Fruit fly (Drosophila melanogaster) whole organism, adult: ENCODE data around the gene Pdp.

Source experiments
- CG11617 ChIP-seq: fragments of 200-800 bp; sonication (Bioruptor generic); optimal IDR thresholded peaks from 2 replicates; lab custom pipeline; 2017; ENCODE audit warnings: mild to moderate bottlenecking, missing biosample characterization, missing genetic modification reagents, missing genetic modification characterization
- CG12768 ChIP-seq: fragments of 200-800 bp; sonication (Bioruptor generic); optimal IDR thresholded peaks from 2 replicates; lab custom pipeline; 2017; ENCODE audit warnings: missing biosample characterization, missing genetic modification characterization, mild to moderate bottlenecking, moderate library complexity, missing genetic modification reagents
- CG14711 ChIP-seq: fragments of 200-800 bp; sonication (Bioruptor generic); optimal IDR thresholded peaks from 2 replicates; lab custom pipeline; 2018; ENCODE audit warnings: missing biosample characterization, mild to moderate bottlenecking, missing genetic modification characterization, moderate library complexity
- CG1620 ChIP-seq: fragments of 200-800 bp; sonication (Bioruptor generic); optimal IDR thresholded peaks from 2 replicates; lab custom pipeline; 2016; ENCODE audit warnings: missing biosample characterization, missing genetic modification characterization
- CG33017 ChIP-seq: fragments of 200-800 bp; sonication (Bioruptor generic); optimal IDR thresholded peaks from 2 replicates; lab custom pipeline; 2018; ENCODE audit warnings: missing biosample characterization, mild to moderate bottlenecking, missing genetic modification characterization, moderate library complexity
- CG5204 ChIP-seq: fragments of 200-800 bp; sonication (Bioruptor generic); optimal IDR thresholded peaks from 2 replicates; lab custom pipeline; 2016; ENCODE audit warnings: missing biosample characterization, missing genetic modification characterization
- CG7045 ChIP-seq: fragments of 200-800 bp; sonication (Bioruptor generic); optimal IDR thresholded peaks from 2 replicates; lab custom pipeline; 2017; ENCODE audit warnings: missing biosample characterization, mild to moderate bottlenecking, missing genetic modification characterization
- CG7101 ChIP-seq: fragments of 200-800 bp; sonication (Bioruptor generic); optimal IDR thresholded peaks from 2 replicates; lab custom pipeline; 2018; ENCODE audit warnings: missing biosample characterization, mild to moderate bottlenecking, missing genetic modification characterization, moderate library complexity
- Clk ChIP-seq: fragments of 200-800 bp; sonication (Bioruptor generic); optimal IDR thresholded peaks from 2 replicates; lab custom pipeline; 2017; ENCODE audit warnings: missing biosample characterization, missing genetic modification characterization
- Crg-1 ChIP-seq: fragments of 200-800 bp; sonication (Bioruptor generic); optimal IDR thresholded peaks from 2 replicates; lab custom pipeline; 2016; ENCODE audit warnings: missing biosample characterization, missing genetic modification characterization
- Hr96 ChIP-seq: fragments of 200-800 bp; sonication (Bioruptor generic); optimal IDR thresholded peaks from 2 replicates; lab custom pipeline; 2016; ENCODE audit warnings: missing biosample characterization, missing genetic modification characterization
- Mnt ChIP-seq: fragments of 200-800 bp; sonication (Bioruptor generic); optimal IDR thresholded peaks from 2 replicates; lab custom pipeline; 2016; ENCODE audit warnings: missing biosample characterization, mild to moderate bottlenecking, missing genetic modification characterization
- bab1 ChIP-seq: fragments of 200-800 bp; sonication (Bioruptor generic); optimal IDR thresholded peaks from 3 replicates; lab custom pipeline; 2019; ENCODE audit warnings: missing biosample characterization, mild to moderate bottlenecking, missing genetic modification characterization, moderate library complexity
- cic ChIP-seq: fragments of 200-800 bp; sonication (Bioruptor generic); optimal IDR thresholded peaks from 2 replicates; lab custom pipeline; 2017; ENCODE audit warnings: missing biosample characterization, mild to moderate bottlenecking, missing genetic modification characterization, moderate library complexity
- cnc ChIP-seq, 2 experiments: fragments of >200 bp; optimal IDR thresholded peaks; 2 replicates each; lab custom pipeline; 2017
- kay ChIP-seq: fragments of 200-800 bp; sonication (Bioruptor generic); peaks from one replicate; lab custom pipeline; 2016; ENCODE audit warnings: missing biosample characterization, missing genetic modification characterization, borderline replicate concordance
- ovo ChIP-seq: fragments of 200-800 bp; sonication (Bioruptor generic); optimal IDR thresholded peaks from 2 replicates; lab custom pipeline; 2016; ENCODE audit warnings: missing biosample characterization, missing genetic modification characterization
- pad ChIP-seq: fragments of 200-800 bp; sonication (Bioruptor generic); optimal IDR thresholded peaks from 3 replicates; lab custom pipeline; 2017; ENCODE audit warnings: missing biosample characterization, missing genetic modification characterization, mild to moderate bottlenecking, moderate library complexity, missing genetic modification reagents
- tj ChIP-seq: fragments of 200-800 bp; sonication (Bioruptor generic); optimal IDR thresholded peaks from 3 replicates; lab custom pipeline; 2017; ENCODE audit warnings: missing biosample characterization, mild to moderate bottlenecking, missing genetic modification characterization, moderate library complexity
- toe ChIP-seq: fragments of 200-800 bp; sonication (Bioruptor generic); optimal IDR thresholded peaks from 2 replicates; lab custom pipeline; 2016; ENCODE audit warnings: missing biosample characterization, missing genetic modification characterization

The Pdp gene

DNA sequence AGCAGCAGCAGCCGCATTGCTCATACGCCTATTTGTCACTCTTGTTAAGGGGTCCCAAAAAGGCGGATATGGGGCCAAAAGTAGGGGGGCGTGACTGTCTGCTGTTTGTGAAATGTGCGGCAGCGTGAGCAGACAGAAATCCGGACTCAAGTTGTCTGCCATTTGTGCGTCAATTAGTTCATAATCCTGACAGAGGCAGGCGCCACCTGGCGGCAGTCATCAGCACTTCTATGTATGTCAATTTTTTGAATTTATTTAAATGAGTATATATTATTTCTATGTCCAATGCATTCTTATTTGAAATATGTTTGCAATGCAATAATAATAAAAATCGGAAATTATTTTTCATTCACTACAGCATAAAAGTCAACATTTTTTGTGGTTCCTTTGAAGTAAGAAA, 9.6 kb upstream of the Pdp start:
- TF ChIP-seq CG14711 (no peak), CG12768 (GFP tag; lab: Kevin White, UChicago) (no peak), Crg-1 (GFP tag; lab: Kevin White, UChicago) (no peak), pad (no peak)

DNA sequence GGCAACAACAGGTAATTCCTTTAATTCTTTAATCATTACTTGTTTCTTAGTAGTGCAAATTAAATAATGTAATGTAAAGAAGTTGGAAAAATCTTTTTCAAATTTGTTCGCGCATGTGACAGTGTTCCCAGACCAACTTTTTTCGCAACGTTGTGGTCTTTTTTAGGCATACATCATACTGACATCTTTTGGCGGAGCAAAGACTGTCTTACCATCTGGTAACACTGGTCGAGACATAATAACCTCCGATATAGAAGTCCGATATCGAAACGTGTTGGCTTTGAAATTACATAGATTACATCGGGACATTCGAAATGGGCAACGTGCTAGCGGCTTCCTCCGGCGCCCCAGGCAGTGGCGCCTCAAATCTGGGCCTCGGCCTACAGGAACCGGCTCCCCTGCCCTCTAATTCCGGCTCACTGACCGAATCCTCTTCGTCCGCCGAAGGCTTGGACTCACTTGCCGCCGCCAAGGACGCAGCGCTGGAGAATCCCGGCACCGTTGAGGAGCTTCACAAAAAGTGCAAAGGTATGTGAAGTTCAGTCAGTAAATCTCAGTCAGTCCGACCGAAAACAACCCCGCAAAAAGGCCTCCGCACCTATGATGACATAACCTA, 2.8 kb upstream of the Pdp start:
- TF ChIP-seq bab1 (GFP tag; lab: Kevin White, UChicago) (peak; percentile 29), Mnt (GFP tag; lab: Kevin White, UChicago) (peak; percentile 54), CG14711 (peak; percentile 17), CG7101 (tag; lab: Kevin White, UChicago) (peak; percentile 20), CG33017 (tag; lab: Kevin White, UChicago) (no peak)

DNA sequence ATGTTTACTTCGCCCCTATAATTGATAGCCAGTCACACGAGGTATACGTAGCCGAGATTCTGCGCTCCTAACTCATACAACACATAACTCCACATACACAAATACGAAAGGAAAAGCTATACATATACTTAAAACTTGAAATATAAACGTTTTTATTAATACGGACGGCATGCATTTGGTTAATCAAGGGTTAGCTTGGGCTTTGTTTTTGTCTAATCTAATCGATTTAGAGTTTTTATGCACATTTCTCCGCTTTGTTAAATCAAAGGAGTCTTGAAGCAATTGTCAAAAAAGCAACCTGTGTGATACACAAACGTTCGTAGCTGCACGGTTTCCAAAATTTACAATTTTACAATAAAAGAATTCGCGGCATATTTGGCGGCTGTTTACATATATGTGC, 2.1 kb upstream of the Pdp start, which contains the start of gene Tom40:
TSS of gene Tom40 (plus strand) at position 301 of the 400 bp plus-strand sequence.
- TF ChIP-seq CG7101 (tag; lab: Kevin White, UChicago) (no peak), Hr96 (GFP tag; lab: Kevin White, UChicago) (no peak), CG1620 (GFP tag; lab: Kevin White, UChicago) (no peak), CG33017 (tag; lab: Kevin White, UChicago) (no peak), CG5204 (GFP tag; lab: Kevin White, UChicago) (no peak), cic (GFP tag; lab: Kevin White, UChicago) (no peak), Mnt (GFP tag; lab: Kevin White, UChicago) (no peak), cnc (optimal IDR thresholded peaks at IDR 0.05; lab: Kevin White, UChicago) (no peak), CG11617 (GFP tag; lab: Kevin White, UChicago) (no peak), Crg-1 (GFP tag; lab: Kevin White, UChicago) (no peak), Clk (GFP tag; lab: Kevin White, UChicago) (no peak)

DNA sequence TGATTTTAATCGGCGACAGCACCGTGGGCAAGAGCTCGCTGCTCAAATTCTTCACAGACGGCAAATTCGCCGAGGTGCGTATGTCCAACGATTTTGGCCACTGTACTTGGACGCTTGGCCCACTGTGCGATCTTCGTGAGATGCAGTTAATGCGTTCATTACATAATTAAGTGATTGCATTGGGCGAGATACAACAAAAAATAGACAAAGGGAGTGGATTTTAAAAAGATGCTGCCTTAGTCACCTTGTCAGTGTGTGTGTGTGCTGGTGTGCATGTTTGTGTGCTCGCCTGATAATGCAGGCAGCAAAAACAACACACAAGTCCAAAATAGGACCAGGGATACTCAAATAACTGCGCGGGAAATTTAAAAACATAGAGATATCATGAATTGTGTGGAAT, 811 bp upstream of the Pdp start:
- no peak for TF ChIP-seq Crg-1 (GFP tag; lab: Kevin White, UChicago)
- TF ChIP-seq Hr96 (GFP tag; lab: Kevin White, UChicago): no peak
- TF ChIP-seq ovo (GFP tag; lab: Kevin White, UChicago): no peak
- TF ChIP-seq tj (GFP tag; lab: Kevin White, UChicago): no peak
- TF ChIP-seq CG1620 (GFP tag; lab: Kevin White, UChicago): no peak
- TF ChIP-seq kay (GFP tag; lab: Kevin White, UChicago): no peak
- TF ChIP-seq pad: no peak
- no peak for TF ChIP-seq cic (GFP tag; lab: Kevin White, UChicago)
- no peak for TF ChIP-seq CG11617 (GFP tag; lab: Kevin White, UChicago)
- TF ChIP-seq CG33017 (tag; lab: Kevin White, UChicago): no peak
- TF ChIP-seq Mnt (GFP tag; lab: Kevin White, UChicago): no peak
- no peak for TF ChIP-seq bab1 (GFP tag; lab: Kevin White, UChicago)
- TF ChIP-seq CG14711: no peak
- no peak for TF ChIP-seq CG7045 (GFP tag; lab: Kevin White, UChicago)
- TF ChIP-seq CG7101 (tag; lab: Kevin White, UChicago): no peak
- TF ChIP-seq toe (GFP tag; lab: Kevin White, UChicago): no peak
- no peak for TF ChIP-seq cnc (optimal IDR thresholded peaks at IDR 0.05; lab: Kevin White, UChicago)
- TF ChIP-seq CG12768 (GFP tag; lab: Kevin White, UChicago): no peak
- TF ChIP-seq Clk (GFP tag; lab: Kevin White, UChicago): no peak

DNA sequence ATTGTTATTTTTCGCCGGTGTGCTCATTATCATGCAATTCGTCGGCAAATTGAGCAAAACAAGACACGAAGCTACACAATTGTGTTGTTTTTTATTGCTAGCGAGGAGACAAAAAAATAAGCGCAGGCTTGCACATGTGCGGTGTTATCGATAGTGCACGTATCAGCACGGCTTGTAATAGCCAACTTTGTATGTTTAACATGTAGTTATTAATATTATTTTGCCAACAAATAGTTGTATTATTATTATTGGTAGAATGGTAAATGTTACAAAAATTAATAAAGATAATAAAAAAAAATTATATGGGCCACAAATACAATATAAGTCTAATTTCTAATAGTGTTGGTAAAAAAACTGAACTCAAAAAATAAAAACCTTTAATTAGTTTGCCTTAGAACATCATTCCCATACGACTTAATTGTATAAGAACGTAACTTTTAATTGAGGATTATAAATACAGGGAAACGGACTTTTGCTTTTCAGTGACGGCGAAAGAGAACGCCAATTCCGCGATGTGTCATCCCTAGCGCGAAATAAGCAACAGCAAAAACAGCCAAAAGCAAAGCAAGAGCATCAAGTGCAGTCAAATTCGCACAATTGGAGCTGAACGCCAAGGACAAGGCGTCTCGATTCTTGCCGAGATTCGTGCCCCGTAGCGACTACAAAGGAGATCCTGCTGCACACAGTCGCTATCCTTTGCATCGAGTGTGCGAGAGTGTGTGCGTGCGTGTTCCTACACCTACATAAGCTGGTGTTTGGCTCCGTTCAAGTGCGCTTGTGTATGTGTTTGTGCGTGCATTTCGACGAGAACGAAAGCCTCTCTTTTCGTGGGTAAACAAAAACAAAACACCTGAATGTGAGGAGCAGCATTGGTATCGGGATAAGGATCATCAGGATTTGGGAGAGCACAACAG, 5.9 kb downstream of the Pdp start, which contains the start of the genes NELF-B and CG12155:
TSS of gene NELF-B (minus strand) at position 111 of the 914 bp plus-strand sequence.
TSS of gene CG12155 (plus strand) at position 505 of the 914 bp plus-strand sequence.
- TF ChIP-seq pad: peak; percentile 57
- no peak for TF ChIP-seq CG5204 (GFP tag; lab: Kevin White, UChicago)
- TF ChIP-seq tj (GFP tag; lab: Kevin White, UChicago): peak; percentile 50
- peak; percentile 36 for TF ChIP-seq CG7045 (GFP tag; lab: Kevin White, UChicago)
- peak; percentile 61 for TF ChIP-seq CG1620 (GFP tag; lab: Kevin White, UChicago)
- peak; percentile 6 for TF ChIP-seq CG12768 (GFP tag; lab: Kevin White, UChicago)
- no peak for TF ChIP-seq cic (GFP tag; lab: Kevin White, UChicago)
- TF ChIP-seq Clk (GFP tag; lab: Kevin White, UChicago): no peak
- no peak for TF ChIP-seq CG33017 (tag; lab: Kevin White, UChicago)
- no peak for TF ChIP-seq cnc (optimal IDR thresholded peaks at IDR 0.05; lab: Kevin White, UChicago)
- peak; percentile 37 for TF ChIP-seq Mnt (GFP tag; lab: Kevin White, UChicago)
- TF ChIP-seq ovo (GFP tag; lab: Kevin White, UChicago): peak; percentile 46
- TF ChIP-seq CG11617 (GFP tag; lab: Kevin White, UChicago): peak; percentile 84
- TF ChIP-seq kay (GFP tag; lab: Kevin White, UChicago): no peak
- no peak for TF ChIP-seq Hr96 (GFP tag; lab: Kevin White, UChicago)
- TF ChIP-seq bab1 (GFP tag; lab: Kevin White, UChicago): no peak
- TF ChIP-seq CG14711: peak; percentile 31
- no peak for TF ChIP-seq Crg-1 (GFP tag; lab: Kevin White, UChicago)
- TF ChIP-seq toe (GFP tag; lab: Kevin White, UChicago): peak; percentile 49
- peak; percentile 59 for TF ChIP-seq CG7101 (tag; lab: Kevin White, UChicago)
